Worm (Caenorhabditis elegans) whole organism, L3 larva: Measurements from ENCODE around the gene T01D1.7.

ENCODE experiments used
- ceh-82 ChIP-seq: fragments of 150-350 bp; optimal IDR thresholded peaks from 2 replicates; lab custom pipeline; 2014; ENCODE audit warnings: missing biosample characterization, missing genetic modification characterization
- mml-1 ChIP-seq: fragments of 150-350 bp; sonication (generic microtip); optimal IDR thresholded peaks from 3 replicates; lab custom pipeline; 2014; ENCODE audit warnings: missing biosample characterization, missing genetic modification characterization
- nhr-12 ChIP-seq: fragments of 150-350 bp; optimal IDR thresholded peaks from 2 replicates; lab custom pipeline; 2014; ENCODE audit warnings: missing biosample characterization, missing genetic modification characterization
- sea-2 ChIP-seq: fragments of 150-350 bp; sonication (generic microtip); optimal IDR thresholded peaks from 4 replicates; lab custom pipeline; 2014; ENCODE audit warnings: missing biosample characterization, missing genetic modification reagents, missing genetic modification characterization

DNA sequence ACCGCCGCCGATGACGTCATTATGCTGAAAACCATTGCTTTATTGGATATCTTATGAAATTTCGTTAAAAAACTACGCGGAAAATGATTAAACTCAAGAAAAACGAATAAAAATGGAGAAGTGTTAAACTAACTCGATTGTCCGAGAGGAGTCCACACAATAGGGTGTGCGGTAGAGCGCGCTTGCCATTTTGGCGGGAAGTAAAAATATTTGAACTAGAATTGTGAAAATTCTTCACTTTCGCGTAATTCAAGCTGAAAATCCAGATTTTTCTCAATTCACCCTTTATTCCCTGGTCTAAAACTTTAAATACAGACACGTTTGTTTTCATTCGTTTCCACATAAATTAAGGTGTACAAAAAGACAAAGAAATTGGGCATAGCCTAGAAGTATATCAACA, 43.0 kb upstream of the T01D1.7 start, which contains the start of gene F48A11.4:
- no peak for TF ChIP-seq nhr-12 (tag; lab: Kevin White, UChicago)
- no peak for TF ChIP-seq sea-2 (GFP tag; lab: Kevin White, UChicago)
- TF ChIP-seq mml-1 (tag; lab: Kevin White, UChicago): no peak
- peak; percentile 87 for TF ChIP-seq ceh-82 (tag; lab: Kevin White, UChicago)
